Worm (Caenorhabditis elegans): Measurements from ENCODE around the gene srlf-23.

- TF ChIP-seq him-1 (tag; optimal IDR thresholded peaks at IDR 0.05) (no peak), W03F9.2 (tag; optimal IDR thresholded peaks at IDR 0.05) (no peak), dao-5 (tag; optimal IDR thresholded peaks at IDR 0.05) (no peak)
Measured at ce11 chrV:939341-939740, 46.0 kb upstream of the srlf-23 start.

All from whole organism, L4/young adult.